Worm (Caenorhabditis elegans) whole organism, early embryonic: ENCODE results near the gene hlh-28.

Source experiments
- B0310.2 ChIP-seq: sonication (generic microtip); optimal IDR thresholded peaks from 2 replicates; lab custom pipeline; 2016; ENCODE audit warnings: mild to moderate bottlenecking, missing genetic modification characterization, missing compliant biosample characterization
- aly-1 ChIP-seq: sonication (generic microtip); optimal IDR thresholded peaks from 2 replicates; lab custom pipeline; 2016; ENCODE audit warnings: missing genetic modification characterization, missing compliant biosample characterization
- ama-1 ChIP-seq: fragments of 150-350 bp; optimal IDR thresholded peaks from 2 replicates; lab custom pipeline; 2014
- ceh-13 ChIP-seq: fragments of 200-800 bp; sonication (Bioruptor generic); optimal IDR thresholded peaks from 2 replicates; lab custom pipeline; 2018; ENCODE audit warnings: mild to moderate bottlenecking, missing genetic modification characterization, missing compliant biosample characterization
- ceh-36 ChIP-seq: sonication (generic microtip); optimal IDR thresholded peaks from 2 replicates; lab custom pipeline; 2016; ENCODE audit warnings: missing genetic modification characterization, inconsistent platforms, missing compliant biosample characterization
- ets-7 ChIP-seq: sonication (generic microtip); optimal IDR thresholded peaks from 2 replicates; lab custom pipeline; 2016; ENCODE audit warnings: missing genotype, missing genetic modification characterization, missing compliant biosample characterization
- flt-1 ChIP-seq: fragments of 200-800 bp; sonication (Bioruptor generic); IDR thresholded peaks from 2 replicates; pipeline ENCODE4 v1.3.6; 2022; ENCODE audit warnings: missing genetic modification characterization, missing compliant biosample characterization
- hmbx-1 ChIP-seq: sonication (generic microtip); optimal IDR thresholded peaks from 2 replicates; lab custom pipeline; 2016; ENCODE audit warnings: mild to moderate bottlenecking, missing genetic modification characterization, missing compliant biosample characterization
- hmg-4 ChIP-seq: fragments of 200-800 bp; sonication (Bioruptor generic); optimal IDR thresholded peaks from 2 replicates; lab custom pipeline; 2018; ENCODE audit warnings: mild to moderate bottlenecking, missing genetic modification characterization, missing compliant biosample characterization
- pes-1 ChIP-seq: fragments of 200-800 bp; sonication (Bioruptor generic); IDR thresholded peaks from 2 replicates; pipeline ENCODE4 v1.3.6; 2022; ENCODE audit warnings: missing genetic modification reagents, missing genetic modification characterization, missing compliant biosample characterization
- scrt-1 ChIP-seq: fragments of 200-800 bp; sonication (Bioruptor generic); IDR thresholded peaks from 2 replicates; pipeline ENCODE4 v1.3.6; 2022; ENCODE audit warnings: missing genetic modification characterization, missing compliant biosample characterization
- sea-1 ChIP-seq: fragments of 200-800 bp; sonication (Bioruptor generic); conservative IDR thresholded peaks from 2 replicates; pipeline ENCODE4 v1.3.6; 2022; ENCODE audit warnings: missing genetic modification characterization, missing compliant biosample characterization
- tbx-37 ChIP-seq: fragments of 200-800 bp; sonication (Bioruptor generic); conservative IDR thresholded peaks from 2 replicates; pipeline ENCODE4 v1.3.6; 2022; ENCODE audit warnings: missing genetic modification reagents, missing genetic modification characterization, missing compliant biosample characterization
- tra-4 ChIP-seq: sonication (generic microtip); optimal IDR thresholded peaks from 2 replicates; lab custom pipeline; 2017; ENCODE audit warnings: missing genetic modification characterization, missing compliant biosample characterization

hlh-28 gene

DNA sequence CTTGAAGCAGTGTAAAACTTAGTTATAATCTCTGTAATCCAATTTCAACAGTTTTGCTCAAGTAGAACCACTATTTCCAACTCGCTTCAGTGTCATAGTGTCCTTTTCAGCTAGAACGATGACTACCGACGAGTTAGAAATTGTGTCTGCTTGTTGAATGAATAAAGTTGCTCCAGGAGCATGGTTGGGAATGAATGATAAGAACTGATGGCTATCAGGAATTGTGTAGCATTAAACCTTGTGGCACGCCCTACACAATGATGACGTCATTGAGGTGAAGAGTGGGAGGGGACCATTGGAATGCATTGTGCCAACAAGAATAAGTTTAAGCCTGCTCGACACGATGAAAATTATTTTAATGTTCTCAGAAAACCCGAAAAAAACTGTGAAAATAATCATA lies 47.9 kb downstream of the hlh-28 start:
- TF ChIP-seq pes-1 (GFP tag; lab: Robert Waterston, UW) (no peak), ceh-13 (GFP tag; lab: Kevin White, UChicago) (no peak), tbx-37 (GFP tag; lab: Robert Waterston, UW) (no peak), B0310.2 (tag; lab: Kevin White, UChicago) (no peak), ama-1 (lab: Kevin White, UChicago) (no peak), aly-1 (no peak), sea-1 (GFP tag; lab: Robert Waterston, UW) (no peak), hmg-4 (no peak), flt-1 (no peak), scrt-1 (GFP tag; lab: Robert Waterston, UW) (no peak), tra-4 (tag; lab: Kevin White, UChicago) (no peak), ceh-36 (tag; lab: Kevin White, UChicago) (no peak), hmbx-1 (no peak)

DNA sequence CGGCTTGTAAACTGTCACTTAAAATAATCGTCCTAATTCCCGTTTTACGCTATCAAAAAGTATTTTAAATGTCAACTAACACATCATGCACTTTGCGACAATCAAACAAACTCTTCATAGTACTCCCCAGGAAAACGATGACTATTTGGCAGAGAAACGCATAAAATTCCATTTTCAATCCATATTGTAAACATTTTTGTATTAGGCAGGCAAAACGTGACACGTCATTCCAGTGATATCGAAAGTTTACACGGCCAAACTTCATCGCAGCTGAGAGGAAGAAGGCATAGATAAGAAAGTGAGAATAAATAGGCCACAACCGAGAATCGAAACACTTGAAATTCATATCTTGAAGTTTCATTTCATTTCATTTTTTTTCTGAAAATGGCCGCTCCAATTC lies 49.3 kb downstream of the hlh-28 start, which contains the start of gene lec-9:
TSS of gene lec-9 (plus strand) at position 349 of the 400 bp plus-strand sequence.
- TF ChIP-seq hmbx-1 = no peak
- no peak for TF ChIP-seq hmg-4
- TF ChIP-seq aly-1 = no peak
- no peak for TF ChIP-seq ets-7 (tag; lab: Kevin White, UChicago)
- no peak for TF ChIP-seq ceh-13 (GFP tag; lab: Kevin White, UChicago)
- no peak for TF ChIP-seq scrt-1 (GFP tag; lab: Robert Waterston, UW)
- no peak for TF ChIP-seq pes-1 (GFP tag; lab: Robert Waterston, UW)
- no peak for TF ChIP-seq flt-1

DNA sequence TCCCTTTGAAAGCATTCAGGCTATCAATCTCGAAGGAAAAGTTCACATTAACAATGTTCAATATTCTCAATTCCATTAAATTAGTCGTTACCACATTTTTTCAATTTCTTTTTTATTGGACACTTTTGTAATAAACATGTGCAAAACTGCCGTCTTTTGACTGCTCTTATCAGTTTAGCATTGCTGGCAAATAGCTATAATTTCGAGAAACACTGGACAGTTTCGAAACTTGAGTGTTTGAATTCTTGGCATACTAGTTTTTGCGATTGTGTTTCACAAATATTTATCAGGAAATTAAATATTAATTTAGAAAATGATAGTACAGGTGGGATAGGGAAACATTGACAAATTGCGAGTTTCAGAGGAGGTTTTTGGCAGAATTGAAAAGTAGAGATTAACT lies 50.5 kb downstream of the hlh-28 start:
- TF ChIP-seq B0310.2 (tag; lab: Kevin White, UChicago) = no peak
- no peak for TF ChIP-seq ceh-36 (tag; lab: Kevin White, UChicago)
